Fruit fly (Drosophila melanogaster) Kc167 (cell line): ENCODE measurements around the gene tweek.

ENCODE experiments used
- Myc ChIP-seq: fragments of >200 bp; optimal IDR thresholded peaks from 2 replicates; lab custom pipeline; 2017; ENCODE audit warnings: missing external identifiers
- Sin3A ChIP-seq: fragments of >200 bp; optimal IDR thresholded peaks from 2 replicates; lab custom pipeline; 2018; ENCODE audit warnings: missing external identifiers
- h ChIP-seq: fragments of >200 bp; optimal IDR thresholded peaks from 3 replicates; lab custom pipeline; 2018; ENCODE audit warnings: missing external identifiers
- insv ChIP-seq: fragments of >200 bp; optimal IDR thresholded peaks from 3 replicates; lab custom pipeline; 2018; ENCODE audit warnings: missing external identifiers
- psq ChIP-seq: fragments of >200 bp; optimal IDR thresholded peaks from 2 replicates; lab custom pipeline; 2017; ENCODE audit warnings: missing external identifiers
- ttk ChIP-seq: sonication (Bioruptor generic); optimal IDR thresholded peaks from 2 replicates; lab custom pipeline; 2017; ENCODE audit warnings: missing external identifiers

Gene tweek

DNA sequence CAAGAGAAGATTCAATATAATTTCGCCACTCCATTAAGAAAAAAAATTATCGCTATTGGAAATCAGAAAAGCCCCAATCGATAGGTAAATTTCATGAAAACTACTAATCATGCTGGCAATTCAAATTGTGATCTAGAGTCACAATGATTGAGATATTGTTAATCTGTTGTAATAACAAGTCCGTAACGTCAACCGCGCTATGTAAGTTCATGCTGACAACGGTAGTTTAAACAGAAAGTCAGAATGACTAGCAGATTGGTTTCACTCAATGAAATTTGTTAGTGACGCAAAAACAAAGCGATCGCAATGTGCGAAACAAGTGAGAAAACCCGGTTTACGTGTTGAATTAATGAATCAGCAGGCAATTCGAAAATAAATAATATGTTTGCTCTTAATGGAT lies 31.2 kb upstream of the tweek start:
- TF ChIP-seq Myc (lab: Kevin White, UChicago) (no peak), insv (lab: Kevin White, UChicago) (no peak), ttk (no peak), Sin3A (lab: Kevin White, UChicago) (no peak), psq (lab: Kevin White, UChicago) (no peak), h (lab: Kevin White, UChicago) (no peak)

DNA sequence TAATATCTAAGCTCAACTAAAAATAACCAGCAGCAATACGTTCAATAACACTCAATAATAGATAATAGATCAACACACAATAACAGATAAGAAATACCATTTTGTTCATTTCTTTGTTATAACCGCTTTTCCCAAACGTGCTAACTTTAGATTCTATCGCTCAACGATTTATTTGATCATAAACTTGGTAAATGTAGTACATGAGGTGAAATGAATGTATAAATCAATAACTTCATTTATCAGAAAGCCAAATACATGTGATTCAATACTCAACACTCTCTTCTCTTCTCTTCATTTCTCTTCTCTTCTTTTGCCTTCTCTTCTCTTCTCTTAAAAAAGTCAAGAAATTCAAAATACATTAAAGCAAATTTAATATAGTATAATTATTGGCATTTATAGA lies 30.6 kb upstream of the tweek start:
- TF ChIP-seq Myc (lab: Kevin White, UChicago) (no peak), ttk (no peak), h (lab: Kevin White, UChicago) (no peak), psq (lab: Kevin White, UChicago) (no peak), insv (lab: Kevin White, UChicago) (no peak), Sin3A (lab: Kevin White, UChicago) (no peak)

DNA sequence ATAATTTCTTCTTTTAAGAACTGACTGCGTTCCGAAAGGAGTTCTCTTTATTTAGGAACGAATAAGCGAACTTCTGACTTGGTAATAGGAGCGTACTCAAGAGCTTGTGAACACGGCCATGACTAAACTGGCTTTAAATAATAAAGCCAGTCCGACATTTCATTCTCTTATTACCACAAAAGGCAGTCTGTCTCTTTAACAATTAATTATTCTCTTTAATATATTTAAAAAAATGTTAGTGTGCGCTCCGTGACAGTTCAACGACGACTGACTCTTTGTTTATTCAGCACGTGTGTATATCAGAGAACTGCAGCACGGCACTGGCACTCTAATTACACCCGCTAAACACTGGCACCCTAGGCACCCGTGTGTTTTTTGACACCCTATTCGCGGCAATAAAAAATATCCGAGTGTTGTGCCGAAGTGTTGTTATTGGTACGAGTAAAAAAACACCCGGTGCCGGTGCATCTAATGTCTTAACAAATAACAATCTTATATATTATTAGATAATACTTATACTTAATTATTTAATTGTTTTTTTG lies 29.8 kb upstream of the tweek start, which contains the start of gene CG31809:
TSS of gene CG31809 (minus strand) at position 249 of the 542 bp plus-strand sequence.
- TF ChIP-seq psq (lab: Kevin White, UChicago) (no peak), ttk (no peak), h (lab: Kevin White, UChicago) (no peak), Myc (lab: Kevin White, UChicago) (no peak), Sin3A (lab: Kevin White, UChicago) (no peak), insv (lab: Kevin White, UChicago) (no peak)

DNA sequence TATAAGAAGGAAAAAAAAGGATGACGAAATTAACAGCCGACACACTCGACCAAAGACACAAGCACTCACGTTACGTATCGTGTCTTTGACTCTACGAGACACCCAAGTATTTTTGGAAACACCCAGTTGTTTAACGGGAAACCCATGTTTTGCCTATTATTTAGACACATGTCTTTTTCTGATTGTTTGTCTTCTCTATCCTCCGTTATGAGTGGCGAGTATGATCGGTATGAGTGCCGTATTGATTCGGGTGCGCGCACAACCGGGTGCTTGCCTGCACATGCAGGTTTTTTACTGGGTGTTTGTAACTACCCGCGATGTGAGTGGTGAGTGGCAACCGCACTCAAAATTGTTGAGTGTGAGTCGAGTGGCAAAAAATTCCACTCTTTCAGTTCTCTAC lies 29.2 kb upstream of the tweek start:
- TF ChIP-seq Myc (lab: Kevin White, UChicago) (no peak), psq (lab: Kevin White, UChicago) (no peak), ttk (no peak), insv (lab: Kevin White, UChicago) (no peak), Sin3A (lab: Kevin White, UChicago) (no peak), h (lab: Kevin White, UChicago) (no peak)

DNA sequence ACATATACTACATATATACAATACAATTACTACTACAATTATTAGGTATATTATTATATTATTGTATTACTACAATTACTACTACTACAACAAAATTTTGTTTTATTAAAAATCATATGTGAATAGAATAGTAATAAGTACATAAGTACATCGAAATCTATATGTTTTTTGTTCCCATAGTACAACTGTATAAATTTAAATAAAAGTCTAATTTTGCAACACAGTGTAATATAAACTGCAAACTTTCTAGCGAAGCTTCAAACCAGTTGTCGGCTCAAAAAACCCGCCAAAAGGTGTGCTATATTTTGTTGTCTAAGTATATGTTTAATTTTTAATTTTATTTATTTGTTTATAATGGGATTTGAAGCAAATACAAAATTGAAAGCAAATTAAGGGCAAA lies 28.7 kb upstream of the tweek start:
- TF ChIP-seq Myc (lab: Kevin White, UChicago) = no peak
- no peak for TF ChIP-seq h (lab: Kevin White, UChicago)

DNA sequence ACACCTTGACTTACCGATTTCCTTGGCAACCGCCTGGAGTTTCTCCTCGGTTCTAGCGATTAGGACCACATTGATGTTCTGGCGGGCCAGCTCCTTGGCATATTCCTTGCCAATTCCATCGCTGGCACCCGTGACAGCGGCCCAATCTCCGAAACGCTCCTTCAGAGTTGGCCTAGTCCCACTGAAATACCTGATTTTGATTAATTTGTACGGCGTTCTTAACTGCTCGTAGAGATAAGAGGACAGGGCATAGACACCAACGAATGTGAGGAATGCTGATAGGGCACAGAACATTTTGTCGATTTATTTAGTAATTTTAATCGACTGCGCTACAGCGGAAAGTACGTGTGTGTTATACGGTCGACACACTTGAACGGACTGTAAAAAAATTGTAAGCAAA lies 27.2 kb upstream of the tweek start, which contains the start of gene CG6012:
TSS of gene CG6012 (minus strand) at position 364 of the 400 bp plus-strand sequence.
- TF ChIP-seq psq (lab: Kevin White, UChicago) (no peak), Myc (lab: Kevin White, UChicago) (no peak), ttk (no peak), h (lab: Kevin White, UChicago) (no peak), insv (lab: Kevin White, UChicago) (no peak), Sin3A (lab: Kevin White, UChicago) (no peak)

DNA sequence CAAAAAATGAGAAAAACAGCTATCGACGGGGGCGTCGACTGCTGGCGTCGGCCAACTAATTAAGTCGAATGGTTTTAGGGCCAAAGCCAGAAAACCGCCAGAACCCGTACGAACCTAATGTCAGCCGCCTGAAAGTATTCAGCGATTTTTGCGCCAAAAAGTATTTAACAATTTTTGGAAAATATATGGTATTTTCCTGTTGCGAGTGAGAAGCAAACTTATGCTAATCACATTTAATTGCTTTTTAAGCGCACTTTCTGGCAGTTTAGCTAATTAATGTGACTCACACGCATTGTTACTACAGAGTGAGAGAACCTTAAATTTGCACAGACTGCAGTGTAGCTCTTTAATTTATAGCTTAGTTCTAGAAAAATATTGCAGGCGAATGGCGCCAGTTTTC lies 25.8 kb upstream of the tweek start:
- TF ChIP-seq Sin3A (lab: Kevin White, UChicago) (no peak), psq (lab: Kevin White, UChicago) (no peak), h (lab: Kevin White, UChicago) (no peak), ttk (no peak), Myc (lab: Kevin White, UChicago) (no peak), insv (lab: Kevin White, UChicago) (no peak)

DNA sequence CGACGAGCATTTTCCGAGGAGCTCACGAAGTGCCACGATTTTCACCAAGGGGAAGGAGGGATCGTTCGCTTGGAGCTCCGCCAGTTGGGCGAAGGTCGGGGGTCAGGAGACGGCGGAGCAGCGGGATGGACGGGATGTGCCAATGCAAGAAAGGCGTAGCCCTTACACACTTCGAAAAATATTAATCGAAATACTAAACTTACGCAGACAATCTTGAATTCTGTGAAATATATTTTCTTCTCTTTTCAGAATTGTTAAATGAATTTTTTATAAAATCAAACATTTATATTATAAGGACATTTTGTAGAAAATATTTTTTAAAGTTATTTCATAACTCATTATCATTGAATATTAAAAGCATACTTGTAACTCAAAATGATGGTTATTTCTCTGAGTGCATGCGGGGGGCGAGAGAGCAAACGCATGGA lies 19.4 kb upstream of the tweek start:
- TF ChIP-seq Sin3A (lab: Kevin White, UChicago) (no peak), ttk (no peak), psq (lab: Kevin White, UChicago) (no peak)

DNA sequence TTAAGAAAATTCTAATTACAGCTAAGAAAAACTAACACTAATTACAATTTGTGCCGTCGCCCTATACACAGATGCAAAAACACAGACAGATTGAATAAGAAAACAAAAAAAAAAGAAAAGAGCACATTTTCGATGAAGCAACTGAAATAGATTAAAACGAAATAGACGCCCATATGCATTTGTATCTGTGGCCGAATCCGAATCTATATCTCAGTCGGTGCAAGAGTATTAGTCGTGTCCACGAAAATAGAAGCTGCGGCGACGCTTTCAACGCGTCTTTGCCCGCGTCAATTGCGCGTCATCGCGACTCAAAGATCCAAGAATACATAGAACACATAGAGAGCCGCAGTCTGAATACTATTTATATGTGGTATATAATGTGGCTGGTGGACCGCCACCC lies 13.4 kb upstream of the tweek start:
- TF ChIP-seq ttk = no peak
- no peak for TF ChIP-seq Myc (lab: Kevin White, UChicago)
- no peak for TF ChIP-seq Sin3A (lab: Kevin White, UChicago)
- TF ChIP-seq insv (lab: Kevin White, UChicago) = no peak
- TF ChIP-seq psq (lab: Kevin White, UChicago) = no peak

DNA sequence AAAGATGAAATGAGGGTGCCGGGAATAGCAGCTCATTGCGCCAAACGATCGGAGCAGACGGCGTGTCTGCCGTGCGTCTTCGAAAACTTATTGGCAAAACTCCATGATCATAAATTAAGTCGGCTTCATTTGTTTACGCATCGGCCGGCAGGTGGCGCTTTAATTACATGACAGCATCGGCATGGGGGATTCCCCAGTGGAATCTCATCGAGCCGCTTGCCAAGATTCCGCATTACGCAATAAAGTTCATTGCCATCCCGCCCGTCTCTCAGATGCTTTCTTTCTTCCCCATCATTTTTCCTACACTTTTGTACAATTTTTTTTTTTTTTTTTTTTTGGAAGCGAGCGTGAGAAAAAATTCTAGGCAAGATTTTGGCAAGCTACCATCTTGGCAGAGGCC lies 11.7 kb upstream of the tweek start:
- TF ChIP-seq ttk = no peak
- TF ChIP-seq h (lab: Kevin White, UChicago) = no peak
- no peak for TF ChIP-seq Sin3A (lab: Kevin White, UChicago)
- TF ChIP-seq insv (lab: Kevin White, UChicago) = no peak
- no peak for TF ChIP-seq Myc (lab: Kevin White, UChicago)
- no peak for TF ChIP-seq psq (lab: Kevin White, UChicago)

DNA sequence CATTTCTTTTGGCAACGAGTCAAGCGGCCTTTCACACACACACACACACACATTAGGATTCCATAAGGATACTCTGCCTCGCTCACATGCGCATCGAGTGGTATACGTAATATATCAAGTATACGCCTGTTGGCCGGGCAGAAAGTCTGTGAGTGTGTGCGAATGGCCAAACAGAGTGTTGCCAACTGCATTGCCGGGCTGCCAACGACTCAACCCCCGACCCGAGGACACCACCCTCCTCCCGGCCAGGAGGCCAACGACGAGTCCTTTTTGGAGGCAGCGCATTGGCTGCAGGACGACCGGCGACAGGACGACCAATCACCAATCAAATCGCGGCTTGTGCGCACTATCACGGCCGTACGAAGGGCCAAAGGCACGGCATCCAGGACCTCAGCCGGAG lies 10.6 kb upstream of the tweek start:
- TF ChIP-seq psq (lab: Kevin White, UChicago) (no peak), Myc (lab: Kevin White, UChicago) (no peak), Sin3A (lab: Kevin White, UChicago) (no peak), ttk (no peak), insv (lab: Kevin White, UChicago) (no peak), h (lab: Kevin White, UChicago) (no peak)

DNA sequence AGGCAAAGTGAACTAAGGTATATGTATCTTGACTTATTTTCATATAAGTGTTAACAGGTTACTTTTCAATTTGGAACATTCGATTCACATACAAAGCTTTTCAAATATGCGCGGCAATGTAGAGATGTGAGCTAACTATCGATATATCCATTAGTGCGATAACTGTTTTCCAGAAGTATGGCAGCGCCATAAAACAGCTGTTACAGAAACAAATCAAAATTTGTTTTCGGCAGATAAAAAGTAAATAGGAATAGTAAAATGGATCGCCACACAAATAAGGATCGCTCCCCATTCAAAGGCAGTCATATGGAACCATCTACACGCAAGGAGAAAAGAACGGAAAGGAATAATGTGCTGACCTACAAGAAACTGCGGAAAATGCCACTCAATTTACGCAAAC lies 9.0 kb upstream of the tweek start, which contains the start of the genes CG32832, CG31743 and CG34313:
TSS of gene CG32832 (minus strand) at position 3 of the 400 bp plus-strand sequence.
TSS of gene CG31743 (plus strand) at position 230 of the 400 bp plus-strand sequence.
TSS of gene CG34313 (plus strand) at position 230 of the 400 bp plus-strand sequence.
- TF ChIP-seq ttk (no peak), insv (lab: Kevin White, UChicago) (no peak), h (lab: Kevin White, UChicago) (no peak), Sin3A (lab: Kevin White, UChicago) (no peak), psq (lab: Kevin White, UChicago) (no peak), Myc (lab: Kevin White, UChicago) (no peak)
